Worm (Caenorhabditis elegans) whole organism, L4 larva: ENCODE measurements around the gene pxf-1.
A peak's percentile ranks its signal among the peaks of the same experiment; 100 is the strongest.

ENCODE experiments used
- F10B5.3 ChIP-seq: sonication (generic microtip); optimal IDR thresholded peaks from 2 replicates; lab custom pipeline; 2016; ENCODE audit warnings: mild to moderate bottlenecking, missing genetic modification characterization, missing compliant biosample characterization
- F37D6.2 ChIP-seq: sonication (generic microtip); optimal IDR thresholded peaks from 2 replicates; lab custom pipeline; 2016; ENCODE audit warnings: mild to moderate bottlenecking, missing genetic modification characterization, missing compliant biosample characterization
- R02D3.7 ChIP-seq: fragments of 150-350 bp; sonication (generic microtip); optimal IDR thresholded peaks from 3 replicates; lab custom pipeline; 2014; ENCODE audit warnings: missing biosample characterization, missing genetic modification characterization
- T20F7.1 ChIP-seq: fragments of 200-800 bp; sonication (Bioruptor generic); optimal IDR thresholded peaks from 2 replicates; lab custom pipeline; 2018; ENCODE audit warnings: mild to moderate bottlenecking, missing genetic modification characterization, missing compliant biosample characterization
- Y105C5A.15 ChIP-seq: fragments of 200-800 bp; sonication (Bioruptor generic); IDR thresholded peaks from 2 replicates; pipeline ENCODE4 v1.3.6; 2022; ENCODE audit warnings: missing genetic modification characterization, missing compliant biosample characterization
- arid-1 ChIP-seq: fragments of 200-800 bp; sonication (Bioruptor generic); conservative IDR thresholded peaks from 2 replicates; pipeline ENCODE4 v1.3.6; 2022; ENCODE audit warnings: missing genetic modification reagents, missing genetic modification characterization, missing compliant biosample characterization
- ceh-28 ChIP-seq: fragments of 150-350 bp; optimal IDR thresholded peaks from 2 replicates; lab custom pipeline; 2014; ENCODE audit warnings: missing biosample characterization, missing genetic modification reagents, missing genetic modification characterization
- ceh-82 ChIP-seq: sonication (generic microtip); optimal IDR thresholded peaks from 2 replicates; lab custom pipeline; 2017; ENCODE audit warnings: missing biosample characterization, missing genetic modification characterization
- daf-16 ChIP-seq, 3 experiments: sonication (generic microtip); optimal IDR thresholded peaks; 2 replicates each; lab custom pipeline; 2016 to 2017; ENCODE audit warnings: missing genetic modification characterization in 3 of 3, missing genetic modification reagents in 3 of 3, mild to moderate bottlenecking in 2 of 3, missing compliant biosample characterization in 2 of 3, missing biosample characterization in 1 of 3, moderate library complexity in 1 of 3
- dve-1 ChIP-seq: sonication (generic microtip); optimal IDR thresholded peaks from 2 replicates; lab custom pipeline; 2017; ENCODE audit warnings: antibody characterized with exemption, mild to moderate bottlenecking, missing genetic modification characterization, missing compliant biosample characterization; ENCODE audit not compliant: insufficient read depth
- hlh-11 ChIP-seq: fragments of 200-800 bp; sonication (Bioruptor generic); optimal IDR thresholded peaks from 2 replicates; lab custom pipeline; 2018; ENCODE audit warnings: mild to moderate bottlenecking, missing genetic modification characterization, missing compliant biosample characterization
- hlh-30 ChIP-seq: sonication (generic microtip); optimal IDR thresholded peaks from 2 replicates; lab custom pipeline; 2017; ENCODE audit warnings: antibody characterized with exemption, mild to moderate bottlenecking, missing genetic modification characterization, missing compliant biosample characterization; ENCODE audit not compliant: insufficient read depth
- lim-7 ChIP-seq: fragments of 200-800 bp; sonication (Bioruptor generic); IDR thresholded peaks from 2 replicates; pipeline ENCODE4 v1.3.6; 2022; ENCODE audit warnings: missing genetic modification characterization, missing compliant biosample characterization
- lin-1 ChIP-seq: fragments of 200-800 bp; sonication (Bioruptor generic); IDR thresholded peaks from 2 replicates; pipeline ENCODE4 v1.3.6; 2022; ENCODE audit warnings: missing genetic modification reagents, missing genetic modification characterization, missing compliant biosample characterization
- lin-38 ChIP-seq: fragments of 200-800 bp; sonication (Bioruptor generic); IDR thresholded peaks from 2 replicates; pipeline ENCODE4 v1.3.6; 2022; ENCODE audit warnings: missing genetic modification reagents, missing genetic modification characterization, missing compliant biosample characterization
- lin-39 ChIP-seq: fragments of 150-350 bp; optimal IDR thresholded peaks from 2 replicates; lab custom pipeline; 2014; ENCODE audit warnings: missing biosample characterization, missing genetic modification reagents, missing genetic modification characterization
- nhr-11 ChIP-seq: fragments of 150-350 bp; optimal IDR thresholded peaks from 2 replicates; lab custom pipeline; 2014; ENCODE audit warnings: missing biosample characterization, missing genetic modification characterization
- nhr-25 ChIP-seq: sonication (generic microtip); optimal IDR thresholded peaks from 2 replicates; lab custom pipeline; 2017; ENCODE audit warnings: missing genetic modification characterization, mild to moderate bottlenecking, missing compliant biosample characterization, antibody characterized with exemption, moderate library complexity, borderline replicate concordance; ENCODE audit not compliant: insufficient read depth
- nhr-76 ChIP-seq: fragments of 150-350 bp; optimal IDR thresholded peaks from 2 replicates; lab custom pipeline; 2014; ENCODE audit warnings: missing biosample characterization, missing genetic modification characterization
- php-3 ChIP-seq: fragments of 200-800 bp; sonication (Bioruptor generic); IDR thresholded peaks from 2 replicates; pipeline ENCODE4 v1.3.6; 2022; ENCODE audit warnings: missing genetic modification reagents, missing genetic modification characterization, missing compliant biosample characterization
- snpc-4 ChIP-seq: fragments of 150-350 bp; optimal IDR thresholded peaks from 2 replicates; lab custom pipeline; 2014; ENCODE audit warnings: missing biosample characterization, missing genetic modification characterization
- tra-1 ChIP-seq: fragments of 200-800 bp; sonication (Bioruptor generic); IDR thresholded peaks from 2 replicates; pipeline ENCODE4 v1.3.6; 2022; ENCODE audit warnings: missing genetic modification reagents, missing genetic modification characterization, missing compliant biosample characterization
- unc-62 ChIP-seq, 3 experiments: fragments of 150-350 bp in 1 of 3; sonication (generic microtip); optimal IDR thresholded peaks in 2 of 3; peaks in 1 of 3; 1 replicate in 1 of 3; 2 replicates in 2 of 3; lab custom pipeline; 2014 to 2017; ENCODE audit warnings: missing biosample characterization in 3 of 3, missing genetic modification characterization in 3 of 3, missing genetic modification reagents in 3 of 3, missing genotype in 1 of 3
- zip-11 ChIP-seq: fragments of 200-800 bp; sonication (Bioruptor generic); IDR thresholded peaks from 2 replicates; pipeline ENCODE4 v1.3.6; 2022; ENCODE audit warnings: missing genetic modification characterization, missing compliant biosample characterization
- zip-2 ChIP-seq: fragments of 150-350 bp; optimal IDR thresholded peaks from 2 replicates; lab custom pipeline; 2014; ENCODE audit warnings: missing biosample characterization, missing genetic modification characterization

Gene pxf-1

DNA sequence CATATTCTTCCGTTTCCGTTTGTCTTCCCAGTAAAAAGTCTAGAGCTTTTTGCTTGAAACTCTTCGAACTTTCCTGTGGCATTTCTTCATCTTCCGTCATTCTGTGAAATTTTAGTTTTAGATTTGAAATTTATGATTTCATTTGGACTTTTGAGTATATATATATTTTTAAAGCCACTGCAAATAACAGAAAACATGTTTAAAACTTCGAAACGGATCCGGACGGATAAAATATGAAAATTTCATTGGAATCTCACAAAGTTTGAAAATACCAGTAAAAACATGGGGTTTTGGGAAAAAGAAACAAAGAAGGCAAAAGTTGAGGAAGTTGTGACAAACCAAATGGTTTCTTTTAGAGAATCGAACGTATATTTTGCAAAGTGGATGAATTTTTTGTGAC lies 25.2 kb downstream of the pxf-1 start, which contains the start of gene pigs-1:
TSS of gene pigs-1 (minus strand) at position 101 of the 400 bp plus-strand sequence.
- TF ChIP-seq R02D3.7 (tag; lab: Kevin White, UChicago): no peak
- no peak for TF ChIP-seq ceh-28 (tag; lab: Kevin White, UChicago)
- TF ChIP-seq F10B5.3 (tag; lab: Kevin White, UChicago): no peak

DNA sequence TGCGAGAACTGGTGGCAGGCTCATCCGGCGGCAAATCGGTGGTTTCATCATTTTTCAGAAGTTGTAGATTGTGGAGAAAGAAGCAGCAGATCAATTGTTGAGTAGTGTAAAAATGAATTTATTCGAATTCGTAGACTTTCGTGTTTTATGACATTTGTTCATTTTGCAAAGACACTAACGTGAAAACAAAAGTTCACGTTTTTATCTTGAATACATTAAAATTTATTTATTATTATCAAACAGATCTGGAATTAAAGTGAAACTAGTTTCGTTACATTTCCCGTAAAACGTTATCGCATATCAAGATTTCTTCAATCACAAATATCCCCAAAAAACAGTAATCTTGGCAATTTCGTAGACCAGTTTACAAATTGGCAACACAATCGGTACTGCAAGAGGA lies 27.3 kb downstream of the pxf-1 start, which contains the start of gene T14G10.8:
TSS of gene T14G10.8 (minus strand) at position 101 of the 400 bp plus-strand sequence.
- TF ChIP-seq Y105C5A.15 (no peak), daf-16 (GFP tag; optimal IDR thresholded peaks at IDR 0.05; lab: Kevin White, UChicago) (no peak), daf-16 (tag; optimal IDR thresholded peaks at IDR 0.05; lab: Kevin White, UChicago) (no peak), T20F7.1 (GFP tag; lab: Kevin White, UChicago) (no peak), lin-38 (no peak), lin-39 (no peak), arid-1 (GFP tag; lab: Robert Waterston, UW) (no peak), zip-2 (tag; lab: Kevin White, UChicago) (no peak), zip-11 (GFP tag; lab: Robert Waterston, UW) (no peak), unc-62 (GFP tag; optimal IDR thresholded peaks at IDR 0.05 in 1 of 2; lab: Kevin White, UChicago) (no peak), unc-62 (tag; optimal IDR thresholded peaks at IDR 0.05; lab: Kevin White, UChicago) (no peak), lin-1 (no peak), dve-1 (tag; lab: Kevin White, UChicago) (no peak), snpc-4 (no peak)

DNA sequence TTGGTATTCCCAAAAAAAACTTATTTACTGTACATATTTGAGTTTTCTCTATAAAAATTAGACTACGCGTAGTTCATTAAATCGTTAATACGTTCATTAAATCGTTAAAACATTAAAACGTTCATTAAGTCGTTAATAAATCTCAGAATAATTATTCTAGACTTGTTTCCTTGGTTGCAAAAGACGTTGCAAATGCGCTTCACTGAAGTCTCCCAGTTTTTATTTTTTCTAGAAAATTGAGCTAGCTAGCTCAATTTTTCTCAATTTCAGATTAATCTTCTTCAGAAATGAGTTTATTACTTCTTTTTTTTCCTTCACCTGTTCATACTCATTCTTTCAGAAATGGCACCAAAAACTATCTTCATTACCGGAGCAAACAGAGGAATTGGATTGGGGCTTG lies 29.2 kb downstream of the pxf-1 start:
- TF ChIP-seq T20F7.1 (GFP tag; lab: Kevin White, UChicago) (no peak), unc-62 (GFP tag; optimal IDR thresholded peaks at IDR 0.05 in 1 of 2; lab: Kevin White, UChicago) (peak in 1 of 2 experiments; percentile 9), unc-62 (tag; optimal IDR thresholded peaks at IDR 0.05; lab: Kevin White, UChicago) (no peak)
- TF ChIP-seq, all 104 proteins: peak for 1

DNA sequence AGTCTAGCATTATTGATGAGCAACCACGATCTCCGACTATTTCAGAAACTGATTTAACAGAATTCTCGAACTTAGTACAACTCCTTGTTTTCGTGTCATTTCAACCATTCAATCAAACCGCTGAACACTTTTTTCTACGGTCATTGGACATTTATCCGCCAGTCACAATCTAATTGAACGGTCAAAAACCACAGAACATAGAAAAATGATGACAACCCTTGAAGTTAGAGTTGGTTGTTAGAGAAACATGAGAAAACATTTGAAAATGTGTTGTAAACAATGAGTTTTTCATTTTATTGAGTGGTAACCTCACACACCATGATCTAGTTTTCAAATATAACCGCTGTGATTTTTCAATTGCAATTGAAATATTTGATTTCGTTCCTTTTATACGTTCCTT lies 29.7 kb downstream of the pxf-1 start:
- no peak for TF ChIP-seq ceh-82 (tag; lab: Kevin White, UChicago)
- TF ChIP-seq daf-16 (GFP tag; optimal IDR thresholded peaks at IDR 0.05; lab: Kevin White, UChicago): no peak
- TF ChIP-seq daf-16 (tag; optimal IDR thresholded peaks at IDR 0.05; lab: Kevin White, UChicago): peak; percentile 46
- TF ChIP-seq nhr-76: no peak
- no peak for TF ChIP-seq hlh-30
- no peak for TF ChIP-seq nhr-25

DNA sequence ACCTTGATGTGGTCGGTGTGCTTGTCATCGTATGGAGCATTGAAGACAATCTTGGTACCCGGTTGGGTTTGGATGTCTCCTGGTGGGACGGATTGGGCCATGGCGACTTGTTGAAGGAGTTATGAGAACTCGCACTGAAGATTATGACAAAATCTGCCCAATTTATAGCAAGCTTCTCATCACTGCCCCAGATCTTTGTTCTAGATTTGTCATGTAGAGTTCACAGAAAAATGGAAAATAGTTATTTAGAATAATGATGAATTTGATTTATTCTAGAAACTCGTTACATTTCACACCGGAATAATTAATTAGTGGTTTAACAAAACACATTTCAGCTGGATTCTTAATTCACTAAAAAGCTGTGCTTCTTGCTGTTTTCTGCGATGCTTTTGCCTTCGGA lies 30.5 kb downstream of the pxf-1 start, which contains the start of gene msp-38:
TSS of gene msp-38 (minus strand) at position 101 of the 400 bp plus-strand sequence.
- TF ChIP-seq nhr-11 (tag; lab: Kevin White, UChicago) (no peak), F37D6.2 (tag; lab: Kevin White, UChicago) (no peak), tra-1 (GFP tag; lab: Robert Waterston, UW) (no peak), lim-7 (GFP tag; lab: Robert Waterston, UW) (no peak), php-3 (GFP tag; lab: Robert Waterston, UW) (no peak), arid-1 (GFP tag; lab: Robert Waterston, UW) (no peak)

DNA sequence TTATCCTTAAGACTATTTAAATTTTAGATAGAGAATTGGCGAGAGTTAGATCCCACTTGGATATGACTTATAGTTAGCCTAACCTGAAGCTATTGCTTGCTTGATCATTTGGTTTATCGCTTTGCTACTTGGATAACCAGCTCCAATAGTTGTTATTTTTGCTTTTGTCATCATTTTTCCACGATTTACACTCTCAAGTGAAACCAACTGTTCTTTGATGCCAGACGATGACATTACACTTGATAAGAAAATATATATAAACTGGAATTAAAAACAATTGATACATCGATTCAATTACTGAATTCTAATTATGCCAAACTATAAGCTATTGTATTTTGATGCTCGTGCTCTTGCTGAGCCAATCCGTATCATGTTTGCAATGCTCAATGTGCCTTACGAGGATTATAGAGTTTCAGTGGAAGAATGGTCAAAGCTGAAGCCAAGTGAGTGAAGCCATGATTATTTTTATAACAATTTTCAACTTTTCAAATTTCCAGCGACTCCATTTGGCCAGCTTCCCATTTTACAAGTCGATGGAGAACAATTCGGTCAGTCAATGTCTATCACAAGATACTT lies 32.1 kb downstream of the pxf-1 start, which contains the start of the genes gst-2, gst-4 and dhs-12:
TSS of gene gst-2 (minus strand) at position 132 of the 576 bp plus-strand sequence.
TSS of gene gst-4 (plus strand) at position 296 of the 576 bp plus-strand sequence.
TSS of gene dhs-12 (plus strand) at position 526 of the 576 bp plus-strand sequence.
- no peak for TF ChIP-seq daf-16 (GFP tag; optimal IDR thresholded peaks at IDR 0.05; lab: Kevin White, UChicago)
- peak; percentile 59 for TF ChIP-seq daf-16 (tag; optimal IDR thresholded peaks at IDR 0.05; lab: Kevin White, UChicago)
- TF ChIP-seq hlh-11: no peak
- TF ChIP-seq dve-1 (tag; lab: Kevin White, UChicago): peak; percentile 9

DNA sequence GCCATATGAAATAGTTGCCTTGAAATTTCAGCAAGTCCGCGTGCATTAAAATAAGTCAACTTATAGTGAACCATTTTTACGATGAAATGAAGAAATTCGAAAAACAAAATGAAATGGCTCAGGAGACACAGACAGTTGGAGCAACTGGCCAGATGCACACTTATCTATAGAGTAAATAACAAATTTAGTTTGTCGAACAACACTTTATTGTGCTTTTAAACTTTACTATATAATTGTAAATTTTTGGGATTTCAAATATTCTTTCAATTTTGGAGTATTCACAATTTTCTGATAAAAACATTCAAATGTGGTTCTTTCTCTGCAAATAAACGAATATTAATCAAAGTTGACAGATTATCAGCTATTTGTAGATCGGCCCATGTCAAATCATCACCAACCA lies 34.0 kb downstream of the pxf-1 start, which contains the start of gene gst-3:
TSS of gene gst-3 (minus strand) at position 101 of the 400 bp plus-strand sequence.
- no peak for TF ChIP-seq lim-7 (GFP tag; lab: Robert Waterston, UW)
- TF ChIP-seq unc-62 (GFP tag; optimal IDR thresholded peaks at IDR 0.05 in 1 of 2; lab: Kevin White, UChicago): peak in 1 of 2 experiments; percentile 23
- TF ChIP-seq unc-62 (tag; optimal IDR thresholded peaks at IDR 0.05; lab: Kevin White, UChicago): no peak
